Fruit fly (Drosophila melanogaster) whole organism, embryonic: ENCODE results near the gene CG1231.
A peak's percentile ranks its signal among the peaks of the same experiment; 100 is the strongest.

Experiments used
- CG10209 ChIP-seq: fragments of 200-800 bp; sonication (Bioruptor generic); optimal IDR thresholded peaks from 3 replicates; lab custom pipeline; 2017; ENCODE audit warnings: missing biosample characterization, mild to moderate bottlenecking, missing genetic modification characterization, missing genetic modification reagents
- CG10274 ChIP-seq: fragments of 200-800 bp; sonication (Bioruptor generic); optimal IDR thresholded peaks from 3 replicates; lab custom pipeline; 2017; ENCODE audit warnings: missing biosample characterization, mild to moderate bottlenecking, missing genetic modification characterization
- CG10321 ChIP-seq: fragments of 200-800 bp; sonication (Bioruptor generic); IDR thresholded peaks from 2 replicates; pipeline ENCODE4 v1.3.6; 2022; ENCODE audit warnings: missing biosample characterization, missing genetic modification characterization
- CG10431 ChIP-seq: fragments of 200-800 bp; sonication (Bioruptor generic); optimal IDR thresholded peaks from 3 replicates; lab custom pipeline; 2018; ENCODE audit warnings: missing biosample characterization, mild to moderate bottlenecking, missing genetic modification characterization
- CG12155 ChIP-seq: fragments of 200-800 bp; sonication (Bioruptor generic); optimal IDR thresholded peaks from 3 replicates; lab custom pipeline; 2016; ENCODE audit warnings: missing biosample characterization, missing genetic modification characterization
- CG12219 ChIP-seq: fragments of 200-800 bp; sonication (Bioruptor generic); optimal IDR thresholded peaks from 3 replicates; lab custom pipeline; 2018; ENCODE audit warnings: missing biosample characterization, mild to moderate bottlenecking, missing genetic modification characterization
- CG1233 ChIP-seq: fragments of 200-800 bp; sonication (Bioruptor generic); optimal IDR thresholded peaks from 4 replicates; lab custom pipeline; 2018; ENCODE audit warnings: missing biosample characterization, mild to moderate bottlenecking, missing genetic modification characterization
- CG15269 ChIP-seq: fragments of 200-800 bp; sonication (Bioruptor generic); optimal IDR thresholded peaks from 2 replicates; lab custom pipeline; 2018; ENCODE audit warnings: missing biosample characterization, mild to moderate bottlenecking, missing genetic modification characterization, moderate library complexity
- CG15479 ChIP-seq: fragments of 200-800 bp; sonication (Bioruptor generic); optimal IDR thresholded peaks from 3 replicates; lab custom pipeline; 2019; ENCODE audit warnings: missing biosample characterization, mild to moderate bottlenecking, missing genetic modification characterization, moderate library complexity
- CG16779 ChIP-seq: fragments of 200-800 bp; sonication (Bioruptor generic); IDR thresholded peaks from 2 replicates; pipeline ENCODE4 v1.3.6; 2022; ENCODE audit warnings: missing biosample characterization, missing genetic modification characterization
- CG2712 ChIP-seq: fragments of 200-800 bp; optimal IDR thresholded peaks from 3 replicates; lab custom pipeline; 2019; ENCODE audit warnings: missing biosample characterization, mild to moderate bottlenecking, missing genetic modification characterization, moderate library complexity
- CG33557 ChIP-seq: fragments of 200-800 bp; sonication (Bioruptor generic); optimal IDR thresholded peaks from 2 replicates; lab custom pipeline; 2019; ENCODE audit warnings: missing biosample characterization, mild to moderate bottlenecking, missing genetic modification characterization, moderate library complexity
- CG6175 ChIP-seq: fragments of 200-800 bp; sonication (Bioruptor generic); IDR thresholded peaks from 3 replicates; pipeline ENCODE4 v1.3.6; 2022; ENCODE audit warnings: missing biosample characterization, missing genetic modification characterization
- CG7963 ChIP-seq: fragments of 200-800 bp; sonication (Bioruptor generic); IDR thresholded peaks from 3 replicates; pipeline ENCODE4 v1.3.6; 2022; ENCODE audit warnings: missing biosample characterization, missing genetic modification characterization; ENCODE audit not compliant: partially characterized antibody
- CTCF ChIP-seq: fragments of 200-800 bp; sonication (Bioruptor generic); optimal IDR thresholded peaks from 2 replicates; lab custom pipeline; 2017; ENCODE audit warnings: missing biosample characterization, mild to moderate bottlenecking, missing genetic modification characterization, moderate library complexity
- Deaf1 ChIP-seq: fragments of 200-800 bp; optimal IDR thresholded peaks from 3 replicates; lab custom pipeline; 2019; ENCODE audit warnings: missing biosample characterization, mild to moderate bottlenecking, missing genetic modification characterization, moderate library complexity
- Dll ChIP-seq: fragments of 200-800 bp; sonication (Bioruptor generic); IDR thresholded peaks from 4 replicates; pipeline ENCODE4 v1.3.6; 2022; ENCODE audit warnings: missing biosample characterization, missing genetic modification characterization; ENCODE audit not compliant: partially characterized antibody
- H15 ChIP-seq: fragments of 200-800 bp; sonication (Bioruptor generic); IDR thresholded peaks from 3 replicates; pipeline ENCODE4 v1.3.6; 2022; ENCODE audit warnings: missing biosample characterization, missing genetic modification characterization
- Lim3 ChIP-seq: fragments of 200-800 bp; sonication (Bioruptor generic); IDR thresholded peaks from 2 replicates; pipeline ENCODE4 v1.3.6; 2022; ENCODE audit warnings: missing biosample characterization, missing genetic modification characterization
- MESR4 ChIP-seq: fragments of 200-800 bp; sonication (Bioruptor generic); optimal IDR thresholded peaks from 2 replicates; lab custom pipeline; 2018; ENCODE audit warnings: missing biosample characterization, mild to moderate bottlenecking, missing genetic modification characterization, moderate library complexity
- Nf-YB ChIP-seq: fragments of 200-800 bp; sonication (Bioruptor generic); optimal IDR thresholded peaks from 3 replicates; lab custom pipeline; 2019; ENCODE audit warnings: missing biosample characterization, mild to moderate bottlenecking, missing genetic modification characterization, moderate library complexity
- Nf-YC ChIP-seq: fragments of 200-800 bp; optimal IDR thresholded peaks from 3 replicates; lab custom pipeline; 2019; ENCODE audit warnings: missing biosample characterization, mild to moderate bottlenecking, missing genetic modification characterization, moderate library complexity
- PHDP ChIP-seq: fragments of 200-800 bp; sonication (Bioruptor generic); optimal IDR thresholded peaks from 3 replicates; lab custom pipeline; 2018; ENCODE audit warnings: missing biosample characterization, mild to moderate bottlenecking, missing genetic modification characterization, moderate library complexity
- Sox102F ChIP-seq: fragments of 200-800 bp; sonication (Bioruptor generic); optimal IDR thresholded peaks from 2 replicates; lab custom pipeline; 2018; ENCODE audit warnings: missing biosample characterization, mild to moderate bottlenecking, missing genetic modification characterization, moderate library complexity
- ase ChIP-seq: fragments of 200-800 bp; sonication (Bioruptor generic); IDR thresholded peaks from 3 replicates; pipeline ENCODE4 v1.3.6; 2022; ENCODE audit warnings: missing biosample characterization, missing genetic modification characterization
- cg ChIP-seq: fragments of 200-800 bp; sonication (Bioruptor generic); optimal IDR thresholded peaks from 3 replicates; lab custom pipeline; 2019; ENCODE audit warnings: missing biosample characterization, mild to moderate bottlenecking, missing genetic modification characterization, moderate library complexity
- dimm ChIP-seq: fragments of 200-800 bp; sonication (Bioruptor generic); IDR thresholded peaks from 2 replicates; pipeline ENCODE4 v1.3.6; 2022; ENCODE audit warnings: missing biosample characterization, missing genetic modification characterization
- dmrt11E ChIP-seq: fragments of 200-800 bp; sonication (Bioruptor generic); optimal IDR thresholded peaks from 3 replicates; lab custom pipeline; 2018; ENCODE audit warnings: missing biosample characterization, mild to moderate bottlenecking, missing genetic modification characterization, moderate library complexity
- dmrt99B ChIP-seq: fragments of 200-800 bp; sonication (Bioruptor generic); optimal IDR thresholded peaks from 2 replicates; lab custom pipeline; 2018; ENCODE audit warnings: missing biosample characterization, mild to moderate bottlenecking, missing genetic modification characterization, moderate library complexity
- gcm ChIP-seq: fragments of 200-800 bp; sonication (Bioruptor generic); optimal IDR thresholded peaks from 2 replicates; lab custom pipeline; 2019; ENCODE audit warnings: missing biosample characterization, mild to moderate bottlenecking, missing genetic modification characterization, moderate library complexity
- lola ChIP-seq, 3 experiments: fragments of >200 bp in 2 of 3; fragments of 200-800 bp in 1 of 3; sonication (Bioruptor generic) in 1 of 3; optimal IDR thresholded peaks; 2 replicates each; lab custom pipeline; 2017 to 2019; ENCODE audit warnings: missing biosample characterization in 3 of 3, missing genetic modification characterization in 3 of 3, mild to moderate bottlenecking in 1 of 3, moderate library complexity in 1 of 3
- mirr ChIP-seq: fragments of 200-800 bp; sonication (Bioruptor generic); optimal IDR thresholded peaks from 3 replicates; lab custom pipeline; 2018; ENCODE audit warnings: missing biosample characterization, mild to moderate bottlenecking, missing genetic modification characterization
- odd ChIP-seq: fragments of 200-800 bp; sonication (Bioruptor generic); optimal IDR thresholded peaks from 2 replicates; lab custom pipeline; 2017; ENCODE audit warnings: missing biosample characterization, mild to moderate bottlenecking, missing genetic modification characterization
- phol ChIP-seq: fragments of 200-800 bp; sonication (Bioruptor generic); optimal IDR thresholded peaks from 3 replicates; lab custom pipeline; 2018; ENCODE audit warnings: missing biosample characterization, mild to moderate bottlenecking, missing genetic modification characterization, moderate library complexity
- pros ChIP-seq: fragments of 200-800 bp; sonication (Bioruptor generic); optimal IDR thresholded peaks from 3 replicates; lab custom pipeline; 2019; ENCODE audit warnings: missing biosample characterization, mild to moderate bottlenecking, missing genetic modification characterization, moderate library complexity
- sd ChIP-seq: fragments of 200-800 bp; sonication (Bioruptor generic); optimal IDR thresholded peaks from 3 replicates; lab custom pipeline; 2018; ENCODE audit warnings: missing biosample characterization, mild to moderate bottlenecking, missing genetic modification characterization, moderate library complexity
- sens ChIP-seq: fragments of 200-800 bp; sonication (Bioruptor generic); peaks from one replicate; lab custom pipeline; 2016; ENCODE audit warnings: missing biosample characterization, missing genetic modification characterization
- shn ChIP-seq: fragments of 200-800 bp; sonication (Bioruptor generic); optimal IDR thresholded peaks from 3 replicates; lab custom pipeline; 2016; ENCODE audit warnings: missing biosample characterization, missing genetic modification characterization
- sr ChIP-seq: fragments of 200-800 bp; sonication (Bioruptor generic); IDR thresholded peaks from 3 replicates; pipeline ENCODE4 v1.3.6; 2022; ENCODE audit warnings: missing biosample characterization, missing genetic modification characterization
- tin ChIP-seq: fragments of 200-800 bp; sonication (Bioruptor generic); optimal IDR thresholded peaks from 3 replicates; lab custom pipeline; 2016; ENCODE audit warnings: missing biosample characterization, missing genetic modification characterization
- tna ChIP-seq: fragments of 200-800 bp; sonication (Bioruptor generic); IDR thresholded peaks from 2 replicates; pipeline ENCODE4 v1.3.6; 2022; ENCODE audit warnings: missing biosample characterization, missing genetic modification characterization; ENCODE audit not compliant: partially characterized antibody
- tx ChIP-seq: fragments of 200-800 bp; sonication (Bioruptor generic); optimal IDR thresholded peaks from 2 replicates; lab custom pipeline; 2016; ENCODE audit warnings: missing biosample characterization, missing genetic modification characterization
- z ChIP-seq: fragments of 200-800 bp; sonication (Bioruptor generic); IDR thresholded peaks from 3 replicates; pipeline ENCODE4 v1.3.6; 2022; ENCODE audit warnings: missing biosample characterization, missing genetic modification characterization
- zen ChIP-seq: fragments of 200-800 bp; sonication (Bioruptor generic); optimal IDR thresholded peaks from 3 replicates; lab custom pipeline; 2018; ENCODE audit warnings: missing biosample characterization, mild to moderate bottlenecking, missing genetic modification characterization, moderate library complexity
- zf30C ChIP-seq: fragments of 200-800 bp; sonication (Bioruptor generic); optimal IDR thresholded peaks from 3 replicates; lab custom pipeline; 2018; ENCODE audit warnings: missing biosample characterization, mild to moderate bottlenecking, missing genetic modification characterization

CG1231 gene

dm6 chr3L:371228-371627 lies 15.0 kb downstream of the CG1231 start:
- peak; percentile 64; the same call in 1 of the 3 replicates for TF ChIP-seq sr (GFP tag; lab: Robert Waterston, UW)
- peak; percentile 94 for TF ChIP-seq Nf-YB (GFP tag; lab: Kevin White, UChicago)
- TF ChIP-seq phol (tag; lab: Kevin White, UChicago) = peak; percentile 48
- TF ChIP-seq Dll (GFP tag; lab: Robert Waterston, UW) = no peak
- TF ChIP-seq gcm (GFP tag; lab: Kevin White, UChicago) = peak; percentile 85
- no peak for TF ChIP-seq dimm
- TF ChIP-seq CG10321 (GFP tag; lab: Robert Waterston, UW) = peak; percentile 68
- TF ChIP-seq Nf-YC = peak; percentile 87
- peak; percentile 6 for TF ChIP-seq cg
- no peak for TF ChIP-seq ase
- peak; percentile 11 for TF ChIP-seq zf30C (GFP tag; lab: Kevin White, UChicago)

dm6 chr3L:374582-374981 lies 18.4 kb downstream of the CG1231 start:
- TF ChIP-seq CG1233 (peak; percentile 18), shn (GFP tag; lab: Kevin White, UChicago) (no peak), sens (GFP tag; lab: Kevin White, UChicago) (peak; percentile 45), CG15479 (GFP tag; lab: Kevin White, UChicago) (peak; percentile 86), CG10274 (peak; percentile 55), CG12219 (GFP tag; lab: Kevin White, UChicago) (no peak), zen (tag; lab: Kevin White, UChicago) (peak; percentile 69)

dm6 chr3L:375672-376071 lies 19.4 kb downstream of the CG1231 start:
- TF ChIP-seq MESR4 (GFP tag; lab: Kevin White, UChicago) = no peak
- no peak for TF ChIP-seq sd (tag; lab: Kevin White, UChicago)
- peak; percentile 55 for TF ChIP-seq Deaf1 (tag; lab: Kevin White, UChicago)
- no peak for TF ChIP-seq lola (GFP tag; optimal IDR thresholded peaks at IDR 0.05; lab: Kevin White, UChicago)
- TF ChIP-seq Lim3 = no peak
- peak; percentile 31 for TF ChIP-seq CG15269 (tag; lab: Kevin White, UChicago)
- peak; percentile 78 for TF ChIP-seq pros (GFP tag; lab: Kevin White, UChicago)
- no peak for TF ChIP-seq CG16779 (GFP tag; lab: Robert Waterston, UW)
- TF ChIP-seq, all 482 proteins: peak for 3

dm6 chr3L:377222-378071 lies 21.2 kb downstream of the CG1231 start:
- TF ChIP-seq CG2712 (tag; lab: Kevin White, UChicago) (peak; percentile 95), CG10431 (GFP tag; lab: Kevin White, UChicago) (peak; percentile 87), H15 (GFP tag; lab: Robert Waterston, UW) (0 out of 3 replicates have a peak, but pooled peaks have one; percentile 56), z (no peak), CG33557 (GFP tag; lab: Kevin White, UChicago) (peak; percentile 91), tna (no peak), CTCF (GFP tag; lab: Kevin White, UChicago) (peak; percentile 39), dmrt99B (tag; lab: Kevin White, UChicago) (peak; percentile 95), CG6175 (GFP tag; lab: Robert Waterston, UW) (0 out of 3 replicates have a peak, but pooled peaks have one; percentile 39), CG10209 (peak; percentile 92), CG12155 (peak; percentile 79), tx (GFP tag; lab: Kevin White, UChicago) (no peak), odd (GFP tag; lab: Kevin White, UChicago) (peak; percentile 92), Sox102F (GFP tag; lab: Kevin White, UChicago) (peak; percentile 89), PHDP (peak; percentile 96), tin (GFP tag; lab: Kevin White, UChicago) (peak; percentile 83), dmrt11E (tag; lab: Kevin White, UChicago) (peak; percentile 94), CG7963 (no peak), mirr (GFP tag; lab: Kevin White, UChicago) (no peak)
